Worm (Caenorhabditis elegans) whole organism, midembryonic: ENCODE results near the gene fmo-1.
"Not testable (repeated sequence)": the region's sequence is repeated elsewhere in the genome, so short reads cannot be mapped to it uniquely, and the experiment has no call there.

Experiments
- T22C8.4 ChIP-seq: fragments of 200-800 bp; sonication (Bioruptor generic); IDR thresholded peaks from 2 replicates; pipeline ENCODE4 v1.3.6; 2022; ENCODE audit warnings: missing genetic modification characterization, missing compliant biosample characterization
- cog-1 ChIP-seq: sonication (generic microtip); optimal IDR thresholded peaks from 2 replicates; lab custom pipeline; 2016; ENCODE audit warnings: missing genetic modification characterization, missing compliant biosample characterization
- flt-1 ChIP-seq: fragments of 200-800 bp; sonication (Bioruptor generic); IDR thresholded peaks from 2 replicates; pipeline ENCODE4 v1.3.6; 2022; ENCODE audit warnings: missing genetic modification characterization, missing compliant biosample characterization
- klf-2 ChIP-seq: fragments of 200-800 bp; sonication (Bioruptor generic); conservative IDR thresholded peaks from 2 replicates; pipeline ENCODE4 v1.3.6; 2022; ENCODE audit warnings: missing genetic modification reagents, missing genetic modification characterization, missing compliant biosample characterization
- med-1 ChIP-seq: sonication (generic microtip); optimal IDR thresholded peaks from 2 replicates; lab custom pipeline; 2017; ENCODE audit warnings: missing genetic modification characterization, mild to moderate bottlenecking, missing compliant biosample characterization, antibody characterized with exemption, missing genetic modification reagents; ENCODE audit not compliant: insufficient read depth
- ref-1 ChIP-seq: fragments of 200-800 bp; sonication (Bioruptor generic); conservative IDR thresholded peaks from 2 replicates; pipeline ENCODE4 v1.3.6; 2022; ENCODE audit warnings: missing genetic modification reagents, missing genetic modification characterization, missing compliant biosample characterization
- tab-1 ChIP-seq: fragments of 200-800 bp; sonication (Bioruptor generic); IDR thresholded peaks from 2 replicates; pipeline ENCODE4 v1.3.6; 2022; ENCODE audit warnings: missing genetic modification characterization, missing compliant biosample characterization
- ztf-23 ChIP-seq: fragments of 200-800 bp; sonication (Bioruptor generic); IDR thresholded peaks from 2 replicates; pipeline ENCODE4 v1.3.6; 2022; ENCODE audit warnings: missing genetic modification reagents, missing genetic modification characterization, missing compliant biosample characterization
- ztf-29 ChIP-seq: fragments of 200-800 bp; sonication (Bioruptor generic); IDR thresholded peaks from 2 replicates; pipeline ENCODE4 v1.3.6; 2022; ENCODE audit warnings: missing genetic modification reagents, missing genetic modification characterization, missing compliant biosample characterization

Gene fmo-1

DNA sequence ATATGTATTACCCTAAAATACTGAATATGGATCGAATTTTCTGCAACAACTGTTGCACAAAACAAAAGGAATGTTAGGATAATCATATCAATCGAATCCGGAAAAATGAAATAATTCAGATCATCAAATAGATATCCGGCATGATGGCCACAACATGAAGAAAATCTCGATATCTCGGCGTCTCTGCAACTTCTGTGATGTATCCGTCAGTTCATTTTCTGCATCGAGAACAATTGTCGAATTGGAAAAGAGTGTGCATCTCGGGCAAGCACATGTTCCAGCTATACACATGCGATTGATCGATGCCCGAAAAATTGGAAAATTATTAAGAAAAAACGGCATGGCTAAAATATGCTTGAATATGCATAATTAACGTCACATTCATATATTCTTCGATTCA lies 24.1 kb downstream of the fmo-1 start, which contains the start of the genes K08C7.6 and R102.1:
K08C7.6 (minus strand) TSS at position 101 of the 400 bp plus-strand sequence.
R102.1 (plus strand) TSS at position 291 of the 400 bp plus-strand sequence.
- TF ChIP-seq ztf-29 (no peak), T22C8.4 (GFP tag; lab: Robert Waterston, UW) (no peak), klf-2 (GFP tag; lab: Robert Waterston, UW) (no peak), cog-1 (tag; lab: Kevin White, UChicago) (no peak), flt-1 (GFP tag; lab: Robert Waterston, UW) (no peak), med-1 (GFP tag; lab: Kevin White, UChicago) (no peak), ztf-23 (GFP tag; lab: Robert Waterston, UW) (no peak), tab-1 (GFP tag; lab: Robert Waterston, UW) (no peak), ref-1 (no peak)

DNA sequence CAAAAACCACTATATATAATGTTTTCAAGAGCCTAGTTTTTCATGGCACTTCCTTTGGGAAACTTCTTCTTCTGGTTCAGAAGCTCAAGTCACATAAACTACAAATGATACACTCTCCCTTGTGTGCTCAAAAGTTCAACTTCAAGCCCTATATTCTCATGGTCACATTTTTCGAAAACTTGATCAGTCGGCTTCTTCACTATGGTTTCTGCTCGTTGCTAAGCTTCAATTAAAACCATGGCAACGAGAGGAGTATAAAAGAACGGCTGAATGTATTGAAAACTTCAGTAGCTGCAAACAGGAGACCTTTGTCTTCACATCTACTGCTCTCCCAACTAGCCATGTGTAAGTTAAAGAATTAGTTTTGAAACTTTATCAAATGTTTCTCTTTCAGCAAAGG lies 25.6 kb downstream of the fmo-1 start, which contains the start of gene R102.2:
R102.2 (plus strand) TSS at position 301 of the 400 bp plus-strand sequence.
- TF ChIP-seq flt-1, tab-1, klf-2 (GFP tag; lab: Robert Waterston, UW): not testable (repeated sequence)

DNA sequence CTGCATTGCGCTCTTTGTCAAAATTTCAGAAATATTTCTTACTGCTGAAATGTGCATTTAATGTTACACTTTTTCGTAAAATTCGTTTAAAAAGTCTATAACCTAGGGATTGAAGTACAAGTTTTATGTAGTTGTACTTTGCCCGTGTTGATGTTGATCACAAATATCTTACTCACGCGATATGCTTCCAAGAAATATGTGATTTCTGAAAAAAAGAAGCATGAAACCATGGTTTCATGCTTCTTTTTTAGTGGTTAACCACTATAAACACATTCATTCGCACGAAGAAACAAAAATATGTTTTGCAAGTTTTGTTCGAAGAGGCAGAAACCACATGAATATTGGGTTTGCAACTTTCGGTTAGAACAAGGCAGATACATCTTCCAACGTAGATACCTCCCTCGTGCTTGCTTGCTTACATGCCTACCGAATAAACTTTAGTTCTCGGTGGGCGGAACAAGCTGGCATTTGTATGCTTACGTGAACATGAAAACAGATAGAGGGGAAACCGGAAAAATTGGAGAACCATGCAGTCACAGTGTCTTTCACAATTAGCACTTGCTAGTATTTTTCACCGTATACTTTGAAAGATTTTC lies 27.4 kb downstream of the fmo-1 start, which contains the start of gene R102.3:
R102.3 (plus strand) TSS at position 546 of the 596 bp plus-strand sequence.
- TF ChIP-seq ztf-23 (GFP tag; lab: Robert Waterston, UW) (no peak), ztf-29 (no peak), klf-2 (GFP tag; lab: Robert Waterston, UW) (no peak), tab-1 (GFP tag; lab: Robert Waterston, UW) (no peak), cog-1 (tag; lab: Kevin White, UChicago) (no peak), T22C8.4 (GFP tag; lab: Robert Waterston, UW) (no peak), flt-1 (GFP tag; lab: Robert Waterston, UW) (no peak), med-1 (GFP tag; lab: Kevin White, UChicago) (no peak), ref-1 (no peak)

DNA sequence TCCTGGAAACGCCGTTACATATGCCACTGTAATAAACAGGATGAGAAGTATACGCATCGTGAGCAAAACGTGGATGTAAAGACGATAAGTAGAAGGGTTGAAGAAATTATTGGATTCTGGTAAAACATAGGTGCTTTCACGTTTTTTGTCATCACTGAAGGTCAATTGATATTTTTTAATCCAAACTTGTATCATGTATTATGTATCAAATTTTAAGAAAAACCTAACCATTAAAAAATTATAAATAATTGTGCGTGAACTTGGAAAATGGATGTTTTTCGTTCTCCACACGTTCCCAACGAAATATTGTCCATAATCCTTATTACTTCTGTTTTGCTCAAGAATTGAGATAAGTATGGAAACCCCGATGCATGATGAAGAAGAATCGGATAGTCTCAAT lies 28.5 kb downstream of the fmo-1 start, which contains the start of gene R102.8:
R102.8 (minus strand) TSS at position 101 of the 400 bp plus-strand sequence.
- TF ChIP-seq cog-1 (tag; lab: Kevin White, UChicago) (no peak), ref-1 (no peak), tab-1 (GFP tag; lab: Robert Waterston, UW) (no peak), klf-2 (GFP tag; lab: Robert Waterston, UW) (no peak), ztf-29 (no peak), T22C8.4 (GFP tag; lab: Robert Waterston, UW) (no peak), ztf-23 (GFP tag; lab: Robert Waterston, UW) (no peak)

DNA sequence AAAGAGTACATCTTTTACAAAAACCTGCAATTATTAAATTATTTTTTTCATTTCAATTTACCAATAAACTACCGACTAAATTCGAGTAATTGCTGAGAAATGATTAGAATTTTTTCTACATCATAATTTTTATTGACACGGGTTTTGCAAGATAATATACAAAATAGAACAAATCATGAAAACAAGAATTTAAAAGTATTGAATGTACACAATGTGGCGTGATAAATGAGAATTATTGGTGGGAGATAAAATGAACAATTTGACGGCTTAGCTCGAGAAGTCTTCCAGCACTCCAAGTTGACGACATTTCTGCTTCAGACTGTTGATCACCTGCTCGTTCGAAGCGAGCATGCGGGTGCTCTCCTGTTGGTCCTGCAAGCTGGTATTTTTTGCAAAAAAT lies 33.5 kb downstream of the fmo-1 start, which contains the start of gene R102.4:
R102.4 (minus strand) TSS at position 101 of the 400 bp plus-strand sequence.
- no peak for TF ChIP-seq ref-1
- no peak for TF ChIP-seq tab-1 (GFP tag; lab: Robert Waterston, UW)
- no peak for TF ChIP-seq ztf-23 (GFP tag; lab: Robert Waterston, UW)
- TF ChIP-seq flt-1 (GFP tag; lab: Robert Waterston, UW): no peak
- TF ChIP-seq ztf-29: no peak
- TF ChIP-seq med-1 (GFP tag; lab: Kevin White, UChicago): no peak
- TF ChIP-seq klf-2 (GFP tag; lab: Robert Waterston, UW): no peak
- no peak for TF ChIP-seq cog-1 (tag; lab: Kevin White, UChicago)
- TF ChIP-seq T22C8.4 (GFP tag; lab: Robert Waterston, UW): no peak

DNA sequence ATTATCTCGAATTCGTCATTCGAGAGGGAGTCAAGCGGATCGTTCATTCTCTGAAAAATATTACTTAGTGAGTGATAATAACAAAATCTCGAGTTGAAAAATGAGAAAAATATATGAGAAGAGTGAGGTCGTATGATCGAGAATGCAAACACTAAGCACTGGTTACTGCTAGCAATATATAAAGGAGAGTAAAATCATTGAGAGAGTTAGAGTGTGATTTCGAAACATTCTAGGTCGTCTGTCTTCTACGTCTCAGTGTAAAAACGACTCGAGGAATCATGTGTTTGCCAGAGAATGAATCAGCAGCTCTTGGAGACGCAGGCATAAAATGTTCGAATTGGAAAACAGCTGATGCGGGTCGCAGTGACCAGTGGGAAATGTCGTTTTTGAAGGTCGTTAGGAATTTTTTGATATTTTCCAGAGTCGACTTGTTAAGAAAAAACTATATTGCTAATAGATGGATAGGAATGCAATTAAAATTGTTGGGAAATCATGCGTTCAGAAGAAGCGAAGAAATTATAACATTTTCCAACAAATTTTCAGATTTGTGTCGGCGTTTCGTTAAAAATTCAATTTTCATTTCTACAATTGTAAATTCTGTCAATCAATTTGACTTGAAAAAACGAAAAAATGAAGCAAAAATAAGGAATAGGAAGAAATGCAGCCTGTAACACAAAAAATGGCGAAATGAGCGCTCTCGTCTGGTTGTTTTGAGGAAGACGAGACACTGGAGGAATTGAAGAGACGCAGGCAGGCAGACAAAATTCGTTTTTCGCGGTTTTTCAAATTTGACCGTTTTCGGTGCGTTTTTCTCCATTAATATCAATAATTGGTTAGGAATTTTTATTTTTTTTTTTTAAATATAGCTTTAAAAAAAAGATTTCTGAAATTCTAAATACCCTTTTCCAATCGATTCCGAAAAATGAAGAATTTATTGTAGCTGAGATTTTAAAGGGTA lies 35.6 kb downstream of the fmo-1 start, which contains the start of gene allo-1:
allo-1 (minus strand) TSS at position 51 of the 958 bp plus-strand sequence.
- TF ChIP-seq ztf-29 (no peak), ztf-23 (GFP tag; lab: Robert Waterston, UW) (no peak), flt-1 (GFP tag; lab: Robert Waterston, UW) (no peak), klf-2 (GFP tag; lab: Robert Waterston, UW) (no peak), T22C8.4 (GFP tag; lab: Robert Waterston, UW) (no peak), cog-1 (tag; lab: Kevin White, UChicago) (no peak), med-1 (GFP tag; lab: Kevin White, UChicago) (no peak), ref-1 (no peak), tab-1 (GFP tag; lab: Robert Waterston, UW) (no peak)

DNA sequence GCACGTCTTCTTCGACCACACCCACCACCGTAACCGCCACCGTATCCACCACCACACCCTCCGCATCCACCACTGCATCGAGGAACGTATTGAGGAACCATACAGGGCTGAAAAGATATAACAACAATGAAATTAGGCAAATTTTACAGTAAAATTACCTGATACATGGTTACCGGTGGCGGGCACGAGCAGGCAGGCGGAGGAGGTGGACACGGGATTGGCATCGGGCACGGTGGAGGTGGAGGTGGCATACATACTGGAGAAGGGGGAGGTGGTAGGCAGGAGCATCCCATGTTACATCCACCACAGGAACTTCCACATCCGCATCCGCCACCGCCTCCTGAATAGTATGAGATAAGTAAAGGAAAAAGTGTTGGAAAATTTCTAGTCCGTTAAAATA lies 36.8 kb downstream of the fmo-1 start:
- TF ChIP-seq klf-2 (GFP tag; lab: Robert Waterston, UW) (no peak), tab-1 (GFP tag; lab: Robert Waterston, UW) (0 out of 2 replicates have a peak, but pooled peaks have one; percentile 29), ztf-23 (GFP tag; lab: Robert Waterston, UW) (no peak), T22C8.4 (GFP tag; lab: Robert Waterston, UW) (no peak), ztf-29 (no peak), flt-1 (GFP tag; lab: Robert Waterston, UW) (no peak), ref-1 (no peak), cog-1 (tag; lab: Kevin White, UChicago) (no peak), med-1 (GFP tag; lab: Kevin White, UChicago) (no peak)

DNA sequence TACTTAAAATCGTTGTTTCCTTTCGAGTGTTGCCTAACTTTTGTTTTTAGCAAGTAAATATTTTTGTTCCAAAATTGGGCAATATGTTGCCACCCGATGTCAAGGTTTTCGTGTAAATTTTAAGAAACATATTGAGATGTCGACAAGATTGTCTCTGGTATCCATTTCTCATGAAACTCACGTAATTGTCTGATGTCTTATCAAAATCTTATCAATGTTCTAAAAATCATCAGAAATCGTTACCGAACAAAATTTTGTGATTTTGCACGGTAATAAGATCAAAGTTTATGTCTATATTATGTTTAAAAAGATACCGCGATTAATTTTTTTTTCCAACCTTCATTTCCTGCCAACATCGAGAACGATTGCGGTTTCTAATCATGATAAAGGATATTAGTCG lies 37.3 kb downstream of the fmo-1 start:
- no peak for TF ChIP-seq med-1 (GFP tag; lab: Kevin White, UChicago)
- TF ChIP-seq ztf-29: no peak
- TF ChIP-seq ztf-23 (GFP tag; lab: Robert Waterston, UW): no peak
- no peak for TF ChIP-seq cog-1 (tag; lab: Kevin White, UChicago)
- no peak for TF ChIP-seq T22C8.4 (GFP tag; lab: Robert Waterston, UW)
- no peak for TF ChIP-seq klf-2 (GFP tag; lab: Robert Waterston, UW)
- TF ChIP-seq tab-1 (GFP tag; lab: Robert Waterston, UW): no peak
- TF ChIP-seq flt-1 (GFP tag; lab: Robert Waterston, UW): no peak
- no peak for TF ChIP-seq ref-1
